Fruit fly (Drosophila melanogaster) whole organism, embryonic: ENCODE measurements around the gene rho-5.

Source experiments
- Abd-B ChIP-seq: fragments of 200-800 bp; sonication (Bioruptor generic); optimal IDR thresholded peaks from 2 replicates; lab custom pipeline; 2018; ENCODE audit warnings: missing biosample characterization, mild to moderate bottlenecking, missing genetic modification characterization, moderate library complexity
- Aef1 ChIP-seq: fragments of 200-800 bp; sonication (Bioruptor generic); IDR thresholded peaks from 3 replicates; pipeline ENCODE4 v1.3.6; 2022; ENCODE audit warnings: missing biosample characterization, missing genetic modification characterization
- Atf6 ChIP-seq: fragments of 200-800 bp; sonication (Bioruptor generic); IDR thresholded peaks from 2 replicates; pipeline ENCODE4 v1.3.6; 2022; ENCODE audit warnings: missing biosample characterization, missing genetic modification characterization
- Bdp1 ChIP-seq: fragments of 200-800 bp; sonication (Bioruptor generic); optimal IDR thresholded peaks from 3 replicates; lab custom pipeline; 2016; ENCODE audit warnings: missing biosample characterization, missing genetic modification characterization
- CG10267 ChIP-seq: fragments of 200-800 bp; sonication (Bioruptor generic); optimal IDR thresholded peaks from 2 replicates; lab custom pipeline; 2018; ENCODE audit warnings: missing biosample characterization, mild to moderate bottlenecking, missing genetic modification characterization, moderate library complexity
- CG10366 ChIP-seq: fragments of 200-800 bp; sonication (Bioruptor generic); IDR thresholded peaks from 2 replicates; pipeline ENCODE4 v1.3.6; 2022; ENCODE audit warnings: missing biosample characterization, missing genetic modification characterization
- CG10654 ChIP-seq: fragments of 200-800 bp; sonication (Bioruptor generic); optimal IDR thresholded peaks from 2 replicates; lab custom pipeline; 2016; ENCODE audit warnings: missing biosample characterization, missing genetic modification characterization
- CG12391 ChIP-seq: fragments of 200-800 bp; sonication (Bioruptor generic); optimal IDR thresholded peaks from 3 replicates; lab custom pipeline; 2018; ENCODE audit warnings: missing biosample characterization, mild to moderate bottlenecking, missing genetic modification characterization, moderate library complexity
- CG13624 ChIP-seq: fragments of 200-800 bp; sonication (Bioruptor generic); optimal IDR thresholded peaks from 2 replicates; lab custom pipeline; 2016; ENCODE audit warnings: missing biosample characterization, missing genetic modification characterization
- CG15011 ChIP-seq: fragments of 200-800 bp; sonication (Bioruptor generic); optimal IDR thresholded peaks from 3 replicates; lab custom pipeline; 2018; ENCODE audit warnings: missing biosample characterization, mild to moderate bottlenecking, missing genetic modification characterization
- CG15479 ChIP-seq: fragments of 200-800 bp; sonication (Bioruptor generic); optimal IDR thresholded peaks from 3 replicates; lab custom pipeline; 2019; ENCODE audit warnings: missing biosample characterization, mild to moderate bottlenecking, missing genetic modification characterization, moderate library complexity
- CG17359 ChIP-seq: fragments of 200-800 bp; sonication (Bioruptor generic); optimal IDR thresholded peaks from 3 replicates; lab custom pipeline; 2018; ENCODE audit warnings: missing biosample characterization, mild to moderate bottlenecking, missing genetic modification characterization, moderate library complexity
- CG17361 ChIP-seq: fragments of 200-800 bp; sonication (Bioruptor generic); IDR thresholded peaks from 3 replicates; pipeline ENCODE4 v1.3.6; 2022; ENCODE audit warnings: missing biosample characterization, missing genetic modification characterization
- CG17912 ChIP-seq: fragments of 200-800 bp; sonication (Bioruptor generic); optimal IDR thresholded peaks from 2 replicates; lab custom pipeline; 2018; ENCODE audit warnings: missing biosample characterization, mild to moderate bottlenecking, missing genetic modification characterization
- CG6683 ChIP-seq: fragments of 200-800 bp; sonication (Bioruptor generic); optimal IDR thresholded peaks from 2 replicates; lab custom pipeline; 2017; ENCODE audit warnings: missing biosample characterization, mild to moderate bottlenecking, missing genetic modification characterization, missing genetic modification reagents
- CG8089 ChIP-seq: fragments of 200-800 bp; sonication (Bioruptor generic); optimal IDR thresholded peaks from 3 replicates; lab custom pipeline; 2016; ENCODE audit warnings: missing biosample characterization, missing genetic modification characterization
- CG9609 ChIP-seq: fragments of 200-800 bp; sonication (Bioruptor generic); optimal IDR thresholded peaks from 3 replicates; lab custom pipeline; 2016; ENCODE audit warnings: missing biosample characterization, missing genetic modification characterization
- Chrac-16 ChIP-seq: fragments of 200-800 bp; sonication (Bioruptor generic); optimal IDR thresholded peaks from 3 replicates; lab custom pipeline; 2016; ENCODE audit warnings: missing biosample characterization, missing genetic modification characterization
- CoRest ChIP-seq: fragments of 200-800 bp; sonication (Bioruptor generic); optimal IDR thresholded peaks from 3 replicates; lab custom pipeline; 2018; ENCODE audit warnings: missing biosample characterization, mild to moderate bottlenecking, missing genetic modification characterization, moderate library complexity
- Dip3 ChIP-seq: fragments of 200-800 bp; sonication (Bioruptor generic); optimal IDR thresholded peaks from 3 replicates; lab custom pipeline; 2016; ENCODE audit warnings: missing biosample characterization, missing genetic modification characterization
- Gug ChIP-seq: fragments of 200-800 bp; sonication (Bioruptor generic); IDR thresholded peaks from 4 replicates; pipeline ENCODE4 v1.3.6; 2022; ENCODE audit warnings: missing biosample characterization, missing genetic modification characterization
- MBD-R2 ChIP-seq: fragments of 200-800 bp; sonication (Bioruptor generic); IDR thresholded peaks from 2 replicates; pipeline ENCODE4 v1.3.6; 2022; ENCODE audit warnings: missing biosample characterization, missing genetic modification characterization
- Med ChIP-seq: fragments of 200-800 bp; sonication (Bioruptor generic); peaks from one replicate; lab custom pipeline; 2016; ENCODE audit warnings: missing biosample characterization, missing genetic modification characterization, mild to moderate bottlenecking, inconsistent platforms, moderate library complexity
- Nf-YB ChIP-seq: fragments of 200-800 bp; sonication (Bioruptor generic); optimal IDR thresholded peaks from 3 replicates; lab custom pipeline; 2019; ENCODE audit warnings: missing biosample characterization, mild to moderate bottlenecking, missing genetic modification characterization, moderate library complexity
- Nf-YC ChIP-seq: fragments of 200-800 bp; optimal IDR thresholded peaks from 3 replicates; lab custom pipeline; 2019; ENCODE audit warnings: missing biosample characterization, mild to moderate bottlenecking, missing genetic modification characterization, moderate library complexity
- Poxn ChIP-seq: fragments of 200-800 bp; sonication (Bioruptor generic); IDR thresholded peaks from 2 replicates; pipeline ENCODE4 v1.3.6; 2022; ENCODE audit warnings: missing biosample characterization, missing genetic modification characterization
- Sry-δ ChIP-seq: fragments of 200-800 bp; sonication (Bioruptor generic); optimal IDR thresholded peaks from 2 replicates; lab custom pipeline; 2016; ENCODE audit warnings: missing biosample characterization, missing genetic modification characterization
- Trl ChIP-seq, 3 experiments: fragments of >200 bp in 2 of 3; fragments of 200-800 bp in 1 of 3; sonication (Bioruptor generic) in 1 of 3; optimal IDR thresholded peaks; 2 replicates in 1 of 3; 3 replicates in 2 of 3; lab custom pipeline; 2016 to 2017; ENCODE audit warnings: missing biosample characterization in 1 of 3, missing genetic modification characterization in 1 of 3
- Xrp1 ChIP-seq: fragments of 200-800 bp; sonication (Bioruptor generic); IDR thresholded peaks from 2 replicates; pipeline ENCODE4 v1.3.6; 2022; ENCODE audit warnings: missing biosample characterization, missing genetic modification characterization
- YL-1 ChIP-seq: fragments of 200-800 bp; sonication (Bioruptor generic); optimal IDR thresholded peaks from 3 replicates; lab custom pipeline; 2017; ENCODE audit warnings: missing biosample characterization, mild to moderate bottlenecking, missing genetic modification characterization
- crp ChIP-seq, 2 experiments: fragments of 200-800 bp; sonication (Bioruptor generic); optimal IDR thresholded peaks; 2 replicates in 1 of 2; 3 replicates in 1 of 2; lab custom pipeline; 2017; ENCODE audit warnings: missing biosample characterization in 2 of 2, missing genetic modification characterization in 2 of 2, mild to moderate bottlenecking in 1 of 2, moderate library complexity in 1 of 2
- dpn ChIP-seq, 2 experiments: fragments of 200-800 bp; sonication (Bioruptor generic); optimal IDR thresholded peaks; 3 replicates each; lab custom pipeline; 2016; ENCODE audit warnings: missing biosample characterization in 2 of 2, missing genetic modification characterization in 2 of 2
- fd64A ChIP-seq: fragments of 200-800 bp; sonication (Bioruptor generic); optimal IDR thresholded peaks from 3 replicates; lab custom pipeline; 2018; ENCODE audit warnings: missing biosample characterization, mild to moderate bottlenecking, missing genetic modification characterization
- hb ChIP-seq: fragments of 200-800 bp; sonication (Bioruptor generic); IDR thresholded peaks from 3 replicates; pipeline ENCODE4 v1.3.6; 2022; ENCODE audit warnings: missing biosample characterization, missing genetic modification characterization; ENCODE audit not compliant: partially characterized antibody
- hkb ChIP-seq, 2 experiments: fragments of 200-800 bp in 1 of 2; fragments of >200 bp in 1 of 2; sonication (Bioruptor generic) in 1 of 2; IDR thresholded peaks in 1 of 2; optimal IDR thresholded peaks in 1 of 2; 2 replicates each; pipeline versions ENCODE4 v1.3.6 to Lab custom; 2017 to 2022; ENCODE audit warnings: missing biosample characterization in 1 of 2, missing genetic modification characterization in 1 of 2
- kay ChIP-seq: fragments of 200-800 bp; sonication (Bioruptor generic); optimal IDR thresholded peaks from 2 replicates; lab custom pipeline; 2016; ENCODE audit warnings: missing biosample characterization, missing genetic modification characterization
- knrl ChIP-seq: fragments of 200-800 bp; sonication (Bioruptor generic); IDR thresholded peaks from 3 replicates; pipeline ENCODE4 v1.3.6; 2022; ENCODE audit warnings: missing biosample characterization, missing genetic modification characterization; ENCODE audit not compliant: partially characterized antibody
- mam ChIP-seq: fragments of 200-800 bp; sonication (Bioruptor generic); optimal IDR thresholded peaks from 3 replicates; lab custom pipeline; 2016; ENCODE audit warnings: missing biosample characterization, missing genetic modification characterization
- pan ChIP-seq, 4 experiments: fragments of >200 bp in 3 of 4; fragments of 200-800 bp in 1 of 4; sonication (Bioruptor generic) in 1 of 4; optimal IDR thresholded peaks in 3 of 4; IDR thresholded peaks in 1 of 4; 2 replicates each; pipeline versions ENCODE4 v1.3.6 to Lab custom; 2017 to 2022; ENCODE audit warnings: missing biosample characterization in 2 of 4, missing genetic modification characterization in 2 of 4, mixed read lengths in 1 of 4
- pfk ChIP-seq: fragments of 200-800 bp; sonication (Bioruptor generic); optimal IDR thresholded peaks from 2 replicates; lab custom pipeline; 2018; ENCODE audit warnings: missing biosample characterization, mild to moderate bottlenecking, missing genetic modification characterization, moderate library complexity
- prd ChIP-seq, 3 experiments: fragments of >200 bp in 2 of 3; fragments of 200-800 bp in 1 of 3; sonication (Bioruptor generic) in 1 of 3; optimal IDR thresholded peaks in 2 of 3; IDR thresholded peaks in 1 of 3; 2 replicates in 2 of 3; 3 replicates in 1 of 3; pipeline versions ENCODE4 v1.3.6 to Lab custom; 2017 to 2022; ENCODE audit warnings: missing biosample characterization in 1 of 3, missing genetic modification characterization in 1 of 3
- pzg ChIP-seq: fragments of 200-800 bp; sonication (Bioruptor generic); optimal IDR thresholded peaks from 3 replicates; lab custom pipeline; 2018; ENCODE audit warnings: missing biosample characterization, mild to moderate bottlenecking, missing genetic modification characterization, moderate library complexity
- repo ChIP-seq: fragments of 200-800 bp; sonication (Bioruptor generic); optimal IDR thresholded peaks from 2 replicates; lab custom pipeline; 2016; ENCODE audit warnings: missing biosample characterization, missing genetic modification characterization
- slbo ChIP-seq: fragments of 200-800 bp; sonication (Bioruptor generic); IDR thresholded peaks from 2 replicates; pipeline ENCODE4 v1.3.6; 2022; ENCODE audit warnings: missing biosample characterization, missing genetic modification characterization
- ssp ChIP-seq: fragments of 200-800 bp; sonication (Bioruptor generic); IDR thresholded peaks from 2 replicates; pipeline ENCODE4 v1.3.6; 2022; ENCODE audit warnings: missing biosample characterization, missing genetic modification characterization
- twi ChIP-seq: fragments of 200-800 bp; optimal IDR thresholded peaks from 2 replicates; lab custom pipeline; 2019; ENCODE audit warnings: missing biosample characterization, mild to moderate bottlenecking, missing genetic modification characterization, moderate library complexity
- zen ChIP-seq: fragments of 200-800 bp; sonication (Bioruptor generic); optimal IDR thresholded peaks from 3 replicates; lab custom pipeline; 2018; ENCODE audit warnings: missing biosample characterization, mild to moderate bottlenecking, missing genetic modification characterization, moderate library complexity
- zfh1 ChIP-seq: fragments of 200-800 bp; sonication (Bioruptor generic); IDR thresholded peaks from 3 replicates; pipeline ENCODE4 v1.3.6; 2022; ENCODE audit warnings: missing biosample characterization, missing genetic modification characterization

The rho-5 gene

DNA sequence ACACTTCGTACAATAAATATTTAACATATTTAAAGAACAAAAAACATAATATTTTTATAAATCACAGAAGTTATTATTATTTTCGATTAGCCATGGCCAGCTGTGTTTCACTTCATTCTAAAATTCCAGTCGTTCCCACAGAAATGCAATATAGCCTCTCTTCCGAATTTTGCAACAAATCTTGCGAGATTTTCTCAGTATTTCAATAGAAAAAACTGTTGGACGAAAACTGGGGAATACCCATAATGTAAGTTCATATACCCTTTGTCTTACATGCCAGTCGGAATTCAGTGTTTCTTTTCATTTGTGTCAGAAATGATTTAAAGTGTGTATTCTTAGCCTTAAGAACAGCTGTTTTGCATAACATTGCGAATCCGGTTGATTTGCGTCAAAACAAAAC lies 17.2 kb downstream of the rho-5 start, which contains the start of the genes CtsL4 and ClpP:
Gene CtsL4, minus strand, starts transcription at position 90 of the 400 bp plus-strand sequence.
Gene ClpP, plus strand, starts transcription at position 288 of the 400 bp plus-strand sequence.
- TF ChIP-seq ssp (peak; percentile 97), kay (GFP tag; lab: Kevin White, UChicago) (peak; percentile 13), Abd-B (GFP tag; lab: Kevin White, UChicago) (peak; percentile 46), Poxn (no peak), repo (no peak), CG13624 (GFP tag; lab: Kevin White, UChicago) (no peak), mam (GFP tag; lab: Kevin White, UChicago) (peak; percentile 47), Gug (peak; percentile 47; the same call in 2 of the 4 replicates), MBD-R2 (GFP tag; lab: Robert Waterston, UW) (peak; percentile 95), CG10366 (GFP tag; lab: Robert Waterston, UW) (peak; percentile 38; the same call in 1 of the 2 replicates), CoRest (peak; percentile 75), Nf-YC (tag; lab: Kevin White, UChicago) (peak; percentile 49), zfh1 (GFP tag; lab: Robert Waterston, UW) (peak; percentile 25; the same call in 1 of the 3 replicates), Aef1 (GFP tag; lab: Robert Waterston, UW) (peak; percentile 40; the same call in 1 of the 3 replicates), CG6683 (GFP tag; lab: Kevin White, UChicago) (no peak), Nf-YB (GFP tag; lab: Kevin White, UChicago) (peak; percentile 51), CG15479 (GFP tag; lab: Kevin White, UChicago) (peak; percentile 76), pfk (GFP tag; lab: Kevin White, UChicago) (peak; percentile 97), pzg (GFP tag; lab: Kevin White, UChicago) (peak; percentile 72), slbo (GFP tag; lab: Robert Waterston, UW) (peak; percentile 76), Atf6 (GFP tag; lab: Robert Waterston, UW) (0 out of 2 replicates have a peak, but pooled peaks have one; percentile 35), prd (optimal IDR thresholded peaks at IDR 0.05; lab: Kevin White, UChicago) (no peak), prd (GFP tag; IDR thresholded peaks at IDR 0.05; lab: Robert Waterston, UW) (peak; percentile 67; the same call in 2 of the 3 replicates), CG17361 (GFP tag; lab: Robert Waterston, UW) (peak; percentile 76; the same call in 2 of the 3 replicates), CG17359 (tag; lab: Kevin White, UChicago) (peak; percentile 18), crp (GFP tag; optimal IDR thresholded peaks at IDR 0.05; lab: Kevin White, UChicago) (peak; percentile 29 to 92), CG10654 (GFP tag; lab: Kevin White, UChicago) (peak; percentile 4), Dip3 (GFP tag; lab: Kevin White, UChicago) (peak; percentile 50), CG17912 (peak; percentile 23), pan (optimal IDR thresholded peaks at IDR 0.05; lab: Kevin White, UChicago) (no peak), pan (GFP tag; optimal IDR thresholded peaks at IDR 0.05 in 1 of 2, IDR thresholded peaks at IDR 0.05 in 1 of 2) (peak in 1 of 2 experiments; percentile 64), zen (tag; lab: Kevin White, UChicago) (peak; percentile 46), CG15011 (GFP tag; lab: Kevin White, UChicago) (no peak), hb (GFP tag; lab: Robert Waterston, UW) (no peak), Trl (optimal IDR thresholded peaks at IDR 0.05; lab: Kevin White, UChicago) (no peak), Trl (GFP tag; optimal IDR thresholded peaks at IDR 0.05; lab: Kevin White, UChicago) (peak; percentile 8), dpn (GFP tag; optimal IDR thresholded peaks at IDR 0.05; lab: Kevin White, UChicago) (peak; percentile 53 to 67), CG8089 (peak; percentile 17), fd64A (GFP tag; lab: Kevin White, UChicago) (no peak), Bdp1 (GFP tag; lab: Kevin White, UChicago) (no peak), CG9609 (GFP tag; lab: Kevin White, UChicago) (peak; percentile 30), Med (GFP tag; lab: Kevin White, UChicago) (peak; percentile 77), twi (tag; lab: Kevin White, UChicago) (peak; percentile 61), Xrp1 (GFP tag; lab: Robert Waterston, UW) (peak; percentile 33; the same call in 1 of the 2 replicates), Sry-δ (GFP tag; lab: Kevin White, UChicago) (peak; percentile 43), hkb (optimal IDR thresholded peaks at IDR 0.05; lab: Kevin White, UChicago) (no peak), hkb (GFP tag; IDR thresholded peaks at IDR 0.05; lab: Robert Waterston, UW) (0 out of 2 replicates have a peak, but pooled peaks have one; percentile 34), YL-1 (GFP tag; lab: Kevin White, UChicago) (peak; percentile 53), Chrac-16 (GFP tag; lab: Kevin White, UChicago) (peak; percentile 52), knrl (no peak), CG10267 (peak; percentile 32), CG12391 (tag; lab: Kevin White, UChicago) (peak; percentile 64)
